Fruit fly (Drosophila melanogaster) whole organism, wandering third instar larva: Measurements from ENCODE around the gene Gale.

Source experiments
- Dif ChIP-seq: fragments of 200-275, 200-300 bp; sonication (Bioruptor generic); optimal IDR thresholded peaks from 2 replicates; lab custom pipeline; 2018; ENCODE audit warnings: missing biosample characterization, missing genetic modification characterization; ENCODE audit not compliant: partially characterized antibody
- GATAd ChIP-seq: sonication (Bioruptor generic); optimal IDR thresholded peaks from 2 replicates; lab custom pipeline; 2016; ENCODE audit warnings: missing biosample characterization, missing genetic modification characterization
- dsf ChIP-seq: sonication (Bioruptor generic); optimal IDR thresholded peaks from 2 replicates; lab custom pipeline; 2016; ENCODE audit warnings: missing biosample characterization, missing genetic modification characterization, borderline replicate concordance
- foxo ChIP-seq, 2 experiments: fragments of 200-800 bp; sonication (Bioruptor generic); optimal IDR thresholded peaks; 2 replicates in 1 of 2; 3 replicates in 1 of 2; lab custom pipeline; 2016 to 2017; ENCODE audit warnings: missing biosample characterization in 2 of 2, missing genetic modification characterization in 2 of 2
- h ChIP-seq: fragments of 200-800 bp; sonication (Bioruptor generic); optimal IDR thresholded peaks from 3 replicates; lab custom pipeline; 2016; ENCODE audit warnings: missing biosample characterization, mild to moderate bottlenecking, missing genetic modification characterization
- jim ChIP-seq: fragments of 175-275, 200-325 bp; sonication (Bioruptor generic); optimal IDR thresholded peaks from 2 replicates; lab custom pipeline; 2016; ENCODE audit warnings: missing biosample characterization, mild to moderate bottlenecking, missing genetic modification characterization
- pan ChIP-seq: fragments of >200 bp; optimal IDR thresholded peaks from 2 replicates; lab custom pipeline; 2017

DNA sequence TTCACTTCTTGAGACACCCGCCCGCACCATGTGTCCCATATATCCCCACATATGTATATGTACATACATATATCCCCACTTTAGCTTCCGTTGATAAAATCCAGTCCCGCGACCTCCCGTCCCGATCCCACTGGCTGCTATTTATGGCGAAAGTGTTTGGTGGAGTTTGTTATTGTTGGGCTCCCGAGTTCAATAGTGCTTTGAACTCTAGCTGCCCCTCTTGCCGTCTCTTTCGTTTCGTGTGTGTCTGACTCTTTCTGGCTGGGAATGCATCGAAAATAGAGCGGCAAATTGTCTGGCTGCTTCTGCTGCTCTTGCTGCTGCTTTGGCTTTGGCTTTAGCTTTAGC lies 13.4 kb upstream of the Gale start:
- TF ChIP-seq jim (GFP tag; lab: Kevin White, UChicago) (no peak), pan (lab: Kevin White, UChicago) (no peak), dsf (no peak), Dif (GFP tag; lab: Kevin White, UChicago) (no peak), GATAd (GFP tag; lab: Kevin White, UChicago) (no peak), foxo (GFP tag; optimal IDR thresholded peaks at IDR 0.05; lab: Kevin White, UChicago) (no peak), h (GFP tag; lab: Kevin White, UChicago) (no peak)
